Worm (Caenorhabditis elegans) whole organism, midembryonic: Measurements from ENCODE around the gene E02C12.9.

Experiments used
- T22C8.4 ChIP-seq: fragments of 200-800 bp; sonication (Bioruptor generic); IDR thresholded peaks from 2 replicates; pipeline ENCODE4 v1.3.6; 2022; ENCODE audit warnings: missing genetic modification characterization, missing compliant biosample characterization
- cog-1 ChIP-seq: sonication (generic microtip); optimal IDR thresholded peaks from 2 replicates; lab custom pipeline; 2016; ENCODE audit warnings: missing genetic modification characterization, missing compliant biosample characterization
- flt-1 ChIP-seq: fragments of 200-800 bp; sonication (Bioruptor generic); IDR thresholded peaks from 2 replicates; pipeline ENCODE4 v1.3.6; 2022; ENCODE audit warnings: missing genetic modification characterization, missing compliant biosample characterization
- klf-2 ChIP-seq: fragments of 200-800 bp; sonication (Bioruptor generic); conservative IDR thresholded peaks from 2 replicates; pipeline ENCODE4 v1.3.6; 2022; ENCODE audit warnings: missing genetic modification reagents, missing genetic modification characterization, missing compliant biosample characterization
- med-1 ChIP-seq: sonication (generic microtip); optimal IDR thresholded peaks from 2 replicates; lab custom pipeline; 2017; ENCODE audit warnings: missing genetic modification characterization, mild to moderate bottlenecking, missing compliant biosample characterization, antibody characterized with exemption, missing genetic modification reagents; ENCODE audit not compliant: insufficient read depth
- tab-1 ChIP-seq: fragments of 200-800 bp; sonication (Bioruptor generic); IDR thresholded peaks from 2 replicates; pipeline ENCODE4 v1.3.6; 2022; ENCODE audit warnings: missing genetic modification characterization, missing compliant biosample characterization

DNA sequence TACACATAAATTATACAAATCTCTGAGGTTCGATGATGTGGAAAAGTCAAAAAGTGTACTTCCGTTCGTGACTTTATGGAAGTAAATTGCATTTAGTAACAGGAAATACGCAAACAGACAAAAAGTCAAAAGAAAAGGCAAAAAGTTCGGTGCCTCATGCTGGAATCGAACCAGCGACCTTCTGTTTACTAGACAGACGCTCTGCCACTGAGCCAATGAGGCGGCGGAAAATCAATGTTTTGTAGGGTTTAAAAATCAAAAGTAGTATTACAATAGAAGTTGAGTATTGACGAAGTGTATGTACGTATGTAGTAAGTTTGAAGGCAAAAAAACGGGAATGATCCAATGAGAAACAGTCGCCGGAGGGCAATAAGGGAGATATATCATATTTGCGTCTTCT, 31.6 kb upstream of the E02C12.9 start:
- no peak for TF ChIP-seq flt-1 (GFP tag; lab: Robert Waterston, UW)
- TF ChIP-seq klf-2 (GFP tag; lab: Robert Waterston, UW) = no peak
- TF ChIP-seq T22C8.4 (GFP tag; lab: Robert Waterston, UW) = no peak
- TF ChIP-seq med-1 (GFP tag; lab: Kevin White, UChicago) = no peak
- no peak for TF ChIP-seq cog-1 (tag; lab: Kevin White, UChicago)
- no peak for TF ChIP-seq tab-1 (GFP tag; lab: Robert Waterston, UW)
